Fruit fly (Drosophila melanogaster) whole organism, pupa: ENCODE results near the gene grsm.

ENCODE experiments used
- CG12605 ChIP-seq: fragments of 200-800 bp; sonication (Bioruptor generic); IDR thresholded peaks from 2 replicates; pipeline ENCODE4 v1.3.6; 2022; ENCODE audit warnings: missing biosample characterization, missing genetic modification characterization
- CG34367 ChIP-seq: fragments of 200-800 bp; sonication (Bioruptor generic); optimal IDR thresholded peaks from 2 replicates; lab custom pipeline; 2018; ENCODE audit warnings: missing biosample characterization, mild to moderate bottlenecking, missing genetic modification characterization
- CG4496 ChIP-seq: fragments of 200-800 bp; sonication (Bioruptor generic); IDR thresholded peaks from 3 replicates; pipeline ENCODE4 v1.3.6; 2022; ENCODE audit warnings: missing biosample characterization, missing genetic modification characterization
- CG8301 ChIP-seq: fragments of 200-800 bp; sonication (Bioruptor generic); optimal IDR thresholded peaks from 2 replicates; lab custom pipeline; 2018; ENCODE audit warnings: missing biosample characterization, mild to moderate bottlenecking, missing genetic modification characterization
- CG9948 ChIP-seq: fragments of 200-800 bp; sonication (Bioruptor generic); optimal IDR thresholded peaks from 2 replicates; lab custom pipeline; 2018; ENCODE audit warnings: missing biosample characterization, mild to moderate bottlenecking, missing genetic modification characterization, moderate library complexity
- D1 ChIP-seq: fragments of 200-800 bp; sonication (Bioruptor generic); optimal IDR thresholded peaks from 2 replicates; lab custom pipeline; 2018; ENCODE audit warnings: missing biosample characterization, mild to moderate bottlenecking, missing genetic modification characterization, moderate library complexity
- EcR ChIP-seq: fragments of 200-800 bp; sonication (Bioruptor generic); optimal IDR thresholded peaks from 3 replicates; lab custom pipeline; 2019; ENCODE audit warnings: missing biosample characterization, missing genetic modification characterization, mild to moderate bottlenecking, moderate library complexity, missing genetic modification reagents
- Ets98B ChIP-seq: fragments of 200-800 bp; sonication (Bioruptor generic); IDR thresholded peaks from 2 replicates; pipeline ENCODE4 v1.3.6; 2022; ENCODE audit warnings: missing biosample characterization, missing genetic modification characterization

DNA sequence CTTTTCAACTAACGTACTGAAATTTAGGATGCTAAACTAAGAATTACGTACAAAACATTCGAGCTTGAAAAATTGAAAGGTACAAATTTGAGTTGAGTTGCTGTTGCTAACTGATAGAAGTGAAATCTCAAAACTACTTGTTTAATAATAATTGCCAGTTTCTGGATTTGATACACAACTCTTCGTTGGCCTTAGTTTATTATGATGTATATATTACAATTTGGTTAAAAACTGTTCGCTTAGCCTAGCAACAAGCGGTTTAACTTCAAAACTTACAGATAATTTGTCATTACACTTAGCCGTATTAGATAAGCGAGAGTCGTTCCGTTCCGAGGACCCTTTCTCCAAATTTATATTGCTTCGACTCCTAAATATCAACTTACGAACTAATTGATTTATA lies at the start of gene grsm, which contains the start of gene CG14384:
- TF ChIP-seq CG34367 (tag; lab: Kevin White, UChicago) = no peak
- no peak for TF ChIP-seq CG8301 (tag; lab: Kevin White, UChicago)
- TF ChIP-seq CG9948 (tag; lab: Kevin White, UChicago) = no peak
- no peak for TF ChIP-seq D1 (tag; lab: Kevin White, UChicago)
- TF ChIP-seq EcR = no peak
- TF ChIP-seq Ets98B (GFP tag; lab: Robert Waterston, UW) = no peak
- TF ChIP-seq CG4496 = no peak
- TF ChIP-seq CG12605 (GFP tag; lab: Robert Waterston, UW) = no peak
